Worm (Caenorhabditis elegans): ENCODE results near the gene ccnk-1.
A peak's percentile ranks its signal among the peaks of the same experiment; 100 is the strongest.

The ccnk-1 gene

DNA sequence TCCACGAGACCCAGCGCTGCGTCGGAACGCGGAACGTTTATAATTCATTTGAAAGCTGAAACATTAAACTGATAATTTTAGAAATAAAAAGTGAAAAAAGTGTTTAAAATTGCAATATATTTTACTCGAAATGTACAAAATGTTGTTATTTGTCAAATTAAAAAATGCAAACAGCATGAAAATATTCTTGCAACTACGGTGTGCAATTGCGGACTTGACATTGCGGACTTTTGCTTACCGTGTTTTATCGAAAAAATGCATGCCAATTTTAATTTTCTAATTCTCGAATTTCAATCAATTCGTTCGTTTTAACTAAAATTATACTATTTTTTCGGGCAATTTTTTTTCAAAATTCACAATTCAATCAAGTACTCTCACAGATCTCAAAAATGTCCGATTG, at the start of gene ccnk-1, which contains the start of gene R11H6.5:
Gene ccnk-1 (plus strand): TSS at position 381 of the 400 bp plus-strand sequence.
Gene R11H6.5 (minus strand): TSS at position 55 of the 400 bp plus-strand sequence.
- TF ChIP-seq snu-23 (GFP tag; optimal IDR thresholded peaks at IDR 0.05) (peak; percentile 65), pax-3 (tag; optimal IDR thresholded peaks at IDR 0.05) (no peak), lin-15B (tag; optimal IDR thresholded peaks at IDR 0.05) (peak; percentile 7), nhr-19 (GFP tag; conservative IDR thresholded peaks at IDR 0.05) (no peak), hpl-2 (GFP tag; optimal IDR thresholded peaks at IDR 0.05) (no peak), tlp-1 (tag; optimal IDR thresholded peaks at IDR 0.05) (no peak), mep-1 (tag; optimal IDR thresholded peaks at IDR 0.05) (peak; percentile 67), hlh-4 (tag; optimal IDR thresholded peaks at IDR 0.05) (no peak), Y116A8C.19 (tag; optimal IDR thresholded peaks at IDR 0.05; ENCODE audit: borderline replicate concordance) (no peak), lsy-2 (tag; optimal IDR thresholded peaks at IDR 0.05) (peak; percentile 97 to 99), lin-35 (GFP tag; optimal IDR thresholded peaks at IDR 0.05) (peak; percentile 53 to 75), F16B12.6 (tag; optimal IDR thresholded peaks at IDR 0.05) (peak; percentile 85), xbp-1 (tag; optimal IDR thresholded peaks at IDR 0.05) (peak; percentile 20), fkh-8 (tag; optimal IDR thresholded peaks at IDR 0.05) (no peak), unc-130 (tag; optimal IDR thresholded peaks at IDR 0.05) (peak; percentile 66), sox-4 (tag; optimal IDR thresholded peaks at IDR 0.05) (no peak), efl-1 (optimal IDR thresholded peaks at IDR 0.05) (peak; percentile 60 to 61), efl-1 (GFP tag; optimal IDR thresholded peaks at IDR 0.05 in 1 of 2) (peak; percentile 67 to 95), swsn-7 (tag; optimal IDR thresholded peaks at IDR 0.05) (peak; percentile 36), isw-1 (GFP tag; IDR thresholded peaks at IDR 0.05) (no peak), mdl-1 (tag; optimal IDR thresholded peaks at IDR 0.05) (peak in 1 of 2 experiments; percentile 23), snpc-4 (tag; optimal IDR thresholded peaks at IDR 0.05) (no peak), irx-1 (tag; optimal IDR thresholded peaks at IDR 0.05) (no peak), nhr-20 (tag; optimal IDR thresholded peaks at IDR 0.05) (peak; percentile 44), rnt-1 (tag; optimal IDR thresholded peaks at IDR 0.05) (peak; percentile 40), egl-27 (tag; optimal IDR thresholded peaks at IDR 0.05) (no peak), dpl-1 (GFP tag; optimal IDR thresholded peaks at IDR 0.05) (peak; percentile 38 to 73 (median 51)), elt-3 (tag; optimal IDR thresholded peaks at IDR 0.05) (peak in 2 of 6 experiments; percentile 2 to 28), fos-1 (tag; optimal IDR thresholded peaks at IDR 0.05) (peak; percentile 12), ama-1 (optimal IDR thresholded peaks at IDR 0.05) (no peak), unc-62 (GFP tag; optimal IDR thresholded peaks at IDR 0.05) (no peak), C16A3.4 (tag; optimal IDR thresholded peaks at IDR 0.05) (peak; percentile 67), sptf-1 (tag; optimal IDR thresholded peaks at IDR 0.05) (no peak), blmp-1 (tag; optimal IDR thresholded peaks at IDR 0.05) (peak; percentile 60), dsc-1 (tag; optimal IDR thresholded peaks at IDR 0.05) (no peak), lin-14 (GFP tag; optimal IDR thresholded peaks at IDR 0.05) (peak; percentile 56), tbx-2 (tag; optimal IDR thresholded peaks at IDR 0.05) (peak; percentile 31), nhr-90 (tag; optimal IDR thresholded peaks at IDR 0.05; ENCODE audit: poor library complexity) (no peak), ceh-82 (tag; optimal IDR thresholded peaks at IDR 0.05) (peak in 1 of 3 experiments; percentile 18)

DNA sequence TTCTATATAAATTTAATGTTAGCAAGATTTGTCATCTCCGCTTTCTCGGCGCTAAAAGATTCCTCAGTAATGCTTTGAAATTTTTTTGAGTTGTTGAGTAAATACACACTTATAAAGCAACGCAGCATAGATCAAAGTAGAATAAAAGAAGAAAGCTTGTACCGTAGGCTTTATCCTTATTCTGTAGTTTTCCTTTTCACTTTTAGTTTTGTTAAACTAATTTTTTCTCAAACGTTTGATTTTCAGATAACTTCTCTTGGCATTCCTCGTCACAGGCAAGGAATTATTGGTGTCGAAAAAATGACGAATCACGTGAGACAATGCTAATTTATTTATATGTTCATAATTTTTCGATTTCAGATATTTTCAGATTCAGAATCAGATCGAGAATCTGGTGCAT, 49.8 kb upstream of the ccnk-1 start, which contains the start of gene C53A5.11:
Gene C53A5.11 (plus strand): TSS at position 301 of the 400 bp plus-strand sequence.
- no peak for TF ChIP-seq C04F5.9 (tag; optimal IDR thresholded peaks at IDR 0.05)
- no peak for TF ChIP-seq egl-13 (tag; optimal IDR thresholded peaks at IDR 0.05)
- TF ChIP-seq C34B4.2 (tag; optimal IDR thresholded peaks at IDR 0.05), result no peak
- TF ChIP-seq dsc-1 (tag; optimal IDR thresholded peaks at IDR 0.05), result no peak
- no peak for TF ChIP-seq lin-14 (GFP tag; optimal IDR thresholded peaks at IDR 0.05)
- TF ChIP-seq nhr-47 (tag; optimal IDR thresholded peaks at IDR 0.05), result no peak
- TF ChIP-seq elt-3 (tag; optimal IDR thresholded peaks at IDR 0.05), result no peak
- no peak for TF ChIP-seq rnt-1 (tag; optimal IDR thresholded peaks at IDR 0.05)
- no peak for TF ChIP-seq pqm-1 (tag; optimal IDR thresholded peaks at IDR 0.05)
- no peak for TF ChIP-seq nhr-237 (tag; optimal IDR thresholded peaks at IDR 0.05)
- no peak for TF ChIP-seq snpc-4 (tag; optimal IDR thresholded peaks at IDR 0.05)
- no peak for TF ChIP-seq nhr-20 (tag; optimal IDR thresholded peaks at IDR 0.05)
- TF ChIP-seq ceh-88 (GFP tag; IDR thresholded peaks at IDR 0.05), result no peak
- no peak for TF ChIP-seq unc-62 (GFP tag; optimal IDR thresholded peaks at IDR 0.05)
- TF ChIP-seq fkh-10 (GFP tag; optimal IDR thresholded peaks at IDR 0.05), result no peak
- TF ChIP-seq blmp-1 (tag; optimal IDR thresholded peaks at IDR 0.05), result no peak
- no peak for TF ChIP-seq dpl-1 (GFP tag; optimal IDR thresholded peaks at IDR 0.05)
- no peak for TF ChIP-seq ceh-82 (tag; optimal IDR thresholded peaks at IDR 0.05)
- TF ChIP-seq pag-3 (tag; optimal IDR thresholded peaks at IDR 0.05; ENCODE audit: borderline replicate concordance, insufficient read depth), result no peak
- no peak for TF ChIP-seq efl-3 (GFP tag; optimal IDR thresholded peaks at IDR 0.05)

Data from whole organism, L1 larva.